Worm (Caenorhabditis elegans): ENCODE data around the gene panl-2.
A peak's percentile ranks its signal among the peaks of the same experiment; 100 is the strongest.

panl-2 gene

DNA sequence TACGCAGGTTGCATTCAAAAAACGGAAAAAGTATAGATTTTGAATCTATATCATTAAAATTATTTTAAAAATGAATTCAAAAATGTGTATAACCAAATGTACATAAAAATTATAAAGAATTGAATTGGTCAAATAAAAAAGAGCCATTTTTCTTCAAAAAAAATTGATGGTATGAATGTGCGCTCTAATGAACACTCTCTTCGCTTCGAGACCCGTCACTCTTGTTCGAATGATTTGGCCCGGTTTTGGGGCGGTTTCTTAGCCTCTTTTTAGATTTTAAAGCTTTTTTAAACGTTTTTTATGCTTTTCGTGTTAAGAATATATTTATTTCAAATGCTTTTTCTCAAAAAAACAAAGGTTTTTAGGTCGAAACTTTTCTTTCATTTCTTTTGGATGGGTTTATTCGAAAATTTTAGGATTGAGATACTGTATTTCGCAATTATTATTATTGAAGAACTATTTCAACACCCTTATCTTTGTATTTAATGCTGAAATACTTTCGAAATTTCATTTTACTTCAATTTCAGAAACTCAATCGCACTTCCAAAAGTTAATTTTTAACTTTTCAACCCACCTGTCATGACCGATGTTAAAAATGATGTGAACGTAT lies 38.3 kb downstream of the panl-2 start, which contains the start of gene inf-1:
Gene inf-1, plus strand, starts transcription at position 577 of the 610 bp plus-strand sequence.
- TF ChIP-seq nfya-1 (tag; optimal IDR thresholded peaks at IDR 0.05; ENCODE audit: borderline replicate concordance, insufficient read depth) (no peak), Y53F4B.3 (GFP tag; IDR thresholded peaks at IDR 0.05) (no peak), snpc-1.1 (tag; optimal IDR thresholded peaks at IDR 0.05; ENCODE audit: insufficient read depth) (peak; percentile 5), ztf-6 (GFP tag; IDR thresholded peaks at IDR 0.05) (no peak), F23B12.7 (tag; optimal IDR thresholded peaks at IDR 0.05; ENCODE audit: insufficient read depth) (peak; percentile 51), lin-54 (GFP tag; optimal IDR thresholded peaks at IDR 0.05) (peak; percentile 18), efl-1 (GFP tag; optimal IDR thresholded peaks at IDR 0.05) (peak; percentile 36), ceh-91 (GFP tag; IDR thresholded peaks at IDR 0.05) (no peak), madf-8 (GFP tag; conservative IDR thresholded peaks at IDR 0.05) (no peak), F33H1.4 (GFP tag; IDR thresholded peaks at IDR 0.05) (peak; percentile 74), F57C9.4 (tag; optimal IDR thresholded peaks at IDR 0.05) (no peak), die-1 (tag; optimal IDR thresholded peaks at IDR 0.05) (no peak), ceh-27 (GFP tag; optimal IDR thresholded peaks at IDR 0.05) (no peak), nhr-179 (tag; optimal IDR thresholded peaks at IDR 0.05) (no peak), cebp-1 (GFP tag; IDR thresholded peaks at IDR 0.05) (peak; percentile 68; the same call in 1 of the 2 replicates), cebp-1 (tag; optimal IDR thresholded peaks at IDR 0.05) (peak; percentile 95), snpc-1.3 (tag; optimal IDR thresholded peaks at IDR 0.05; ENCODE audit: insufficient read depth) (peak; percentile 28), ceh-40 (GFP tag; IDR thresholded peaks at IDR 0.05) (no peak), rcor-1 (GFP tag; IDR thresholded peaks at IDR 0.05) (no peak), dpl-1 (GFP tag; optimal IDR thresholded peaks at IDR 0.05) (peak; percentile 46), chd-7 (tag; optimal IDR thresholded peaks at IDR 0.05) (no peak), mcd-1 (GFP tag; IDR thresholded peaks at IDR 0.05) (peak; percentile 77), snpc-3.4 (tag; optimal IDR thresholded peaks at IDR 0.05) (peak; percentile 9)

DNA sequence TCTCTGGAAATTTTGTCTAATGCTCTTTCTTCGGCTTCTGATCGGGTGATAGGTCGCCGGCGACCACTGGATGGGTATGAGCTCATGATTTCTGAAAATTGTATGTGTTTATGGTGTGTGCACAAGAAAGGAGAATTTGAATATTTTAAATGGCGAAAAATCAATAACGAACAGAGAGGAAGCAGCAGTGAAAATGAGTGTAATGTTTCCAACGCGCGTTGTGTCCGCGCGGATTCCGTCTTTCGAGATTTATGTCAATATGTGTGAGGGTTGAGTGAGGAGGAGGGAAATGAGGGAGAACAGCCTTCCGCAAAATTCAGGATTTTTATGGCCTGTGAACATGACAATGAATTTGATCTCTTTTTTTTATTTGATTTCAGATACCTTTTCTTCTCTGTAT lies 39.2 kb downstream of the panl-2 start, which contains the start of gene flap-1:
Gene flap-1, minus strand, starts transcription at position 101 of the 400 bp plus-strand sequence.
- no peak for TF ChIP-seq bed-1 (GFP tag; IDR thresholded peaks at IDR 0.05)
- no peak for TF ChIP-seq ceh-100 (GFP tag; IDR thresholded peaks at IDR 0.05)
- no peak for TF ChIP-seq nfyb-1 (GFP tag; IDR thresholded peaks at IDR 0.05)
- no peak for TF ChIP-seq ZK185.1 (tag; optimal IDR thresholded peaks at IDR 0.05; ENCODE audit: poor library complexity, severe bottlenecking)
- TF ChIP-seq F49E8.2 (tag; optimal IDR thresholded peaks at IDR 0.05; ENCODE audit: insufficient read depth), result no peak
- no peak for TF ChIP-seq nhr-90 (tag; optimal IDR thresholded peaks at IDR 0.05)
- TF ChIP-seq Y67H2A.10 (GFP tag; conservative IDR thresholded peaks at IDR 0.05), result no peak
- no peak for TF ChIP-seq sptf-2 (GFP tag; optimal IDR thresholded peaks at IDR 0.05)
- TF ChIP-seq Y95B8A.8 (GFP tag; IDR thresholded peaks at IDR 0.05), result no peak
- TF ChIP-seq zfh-2 (GFP tag; conservative IDR thresholded peaks at IDR 0.05), result no peak
- TF ChIP-seq lin-35 (GFP tag; optimal IDR thresholded peaks at IDR 0.05), result no peak
- TF ChIP-seq C06A6.2 (GFP tag; conservative IDR thresholded peaks at IDR 0.05), result no peak
- no peak for TF ChIP-seq madf-3 (GFP tag; IDR thresholded peaks at IDR 0.05)

All from whole organism, young adult.